Worm (Caenorhabditis elegans) whole organism, L4/young adult: ENCODE data around the gene spc-2.

ENCODE experiments used
- W03F9.2 ChIP-seq: fragments of 150-350 bp; optimal IDR thresholded peaks from 2 replicates; lab custom pipeline; 2014; ENCODE audit warnings: missing biosample characterization, missing genetic modification characterization
- dao-5 ChIP-seq: sonication (generic microtip); optimal IDR thresholded peaks from 2 replicates; lab custom pipeline; 2016; ENCODE audit warnings: missing genotype, missing genetic modification characterization, moderate library complexity, missing compliant biosample characterization
- him-1 ChIP-seq: sonication (generic microtip); optimal IDR thresholded peaks from 2 replicates; lab custom pipeline; 2016; ENCODE audit warnings: missing genotype, missing genetic modification reagents, missing genetic modification characterization, missing compliant biosample characterization

DNA sequence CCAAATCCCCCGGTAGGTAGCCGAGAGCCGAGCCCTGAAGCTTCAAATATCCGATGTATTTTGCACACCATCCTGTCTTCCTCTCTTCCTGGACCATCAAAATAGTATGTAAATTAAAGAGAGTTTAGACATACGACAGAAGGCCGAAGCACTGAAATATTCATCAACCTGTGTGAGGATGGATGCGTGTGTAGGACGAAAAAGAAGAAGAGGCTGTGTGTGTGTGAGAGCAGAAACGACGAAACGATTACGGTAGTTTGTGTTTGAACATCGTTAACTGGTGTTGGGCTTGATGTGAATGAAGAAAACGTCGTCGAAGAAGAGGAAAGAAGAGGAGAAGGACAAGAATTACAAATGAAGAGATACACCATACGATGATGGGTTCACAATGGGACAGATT lies 29.9 kb downstream of the spc-2 start:
- TF ChIP-seq him-1 (tag; lab: Kevin White, UChicago): no peak
- TF ChIP-seq W03F9.2 (tag; lab: Kevin White, UChicago): no peak
- no peak for TF ChIP-seq dao-5 (tag; lab: Kevin White, UChicago)
